Fruit fly (Drosophila melanogaster): ENCODE results near the gene Rpt3R.

Gene Rpt3R

dm6 chr3R:9705008-9705628 is 51.2 kb downstream of the Rpt3R start, which contains the start of gene Unc-115a (continued):
- TF ChIP-seq ftz-f1 (GFP tag; optimal IDR thresholded peaks at IDR 0.05) (peak; percentile 58), CG12659 (GFP tag; optimal IDR thresholded peaks at IDR 0.05) (peak; percentile 86), mam (GFP tag; optimal IDR thresholded peaks at IDR 0.05) (peak; percentile 37), CG11696 (GFP tag; IDR thresholded peaks at IDR 0.05) (no peak), grau (tag; optimal IDR thresholded peaks at IDR 0.05) (peak; percentile 50), dimm (GFP tag; IDR thresholded peaks at IDR 0.05) (no peak), CG17359 (tag; optimal IDR thresholded peaks at IDR 0.05) (peak; percentile 57), z (GFP tag; IDR thresholded peaks at IDR 0.05) (no peak), abd-A (tag; optimal IDR thresholded peaks at IDR 0.05) (no peak), CG7745 (tag; optimal IDR thresholded peaks at IDR 0.05) (no peak), HLH4C (GFP tag; IDR thresholded peaks at IDR 0.05; ENCODE audit: partially characterized antibody) (no peak), NK7.1 (GFP tag; optimal IDR thresholded peaks at IDR 0.05) (peak; percentile 10), run (tag; optimal IDR thresholded peaks at IDR 0.05) (no peak), Mad (GFP tag; optimal IDR thresholded peaks at IDR 0.05) (peak; percentile 63), CG17829 (tag; optimal IDR thresholded peaks at IDR 0.05) (peak; percentile 78), cato (GFP tag; optimal IDR thresholded peaks at IDR 0.05; ENCODE audit: borderline replicate concordance) (no peak), CG15514 (GFP tag; optimal IDR thresholded peaks at IDR 0.05) (peak; percentile 85), eyg (GFP tag; optimal IDR thresholded peaks at IDR 0.05) (peak; percentile 55), CG4617 (GFP tag; optimal IDR thresholded peaks at IDR 0.05; ENCODE audit: borderline replicate concordance) (peak; percentile 34), CG34422 (GFP tag; IDR thresholded peaks at IDR 0.05) (no peak), ac (GFP tag; optimal IDR thresholded peaks at IDR 0.05) (no peak), CG2678 (tag; optimal IDR thresholded peaks at IDR 0.05) (no peak), pan (optimal IDR thresholded peaks at IDR 0.05) (no peak), pan (GFP tag; optimal IDR thresholded peaks at IDR 0.05 in 1 of 2, IDR thresholded peaks at IDR 0.05 in 1 of 2) (no peak), CG7928 (GFP tag; optimal IDR thresholded peaks at IDR 0.05) (no peak), tin (GFP tag; optimal IDR thresholded peaks at IDR 0.05) (peak; percentile 45), Side (GFP tag; optimal IDR thresholded peaks at IDR 0.05) (peak; percentile 44), B-H1 (GFP tag; IDR thresholded peaks at IDR 0.05) (no peak), CG3281 (GFP tag; optimal IDR thresholded peaks at IDR 0.05) (no peak), YL-1 (GFP tag; optimal IDR thresholded peaks at IDR 0.05) (peak; percentile 75), Fer1 (GFP tag; optimal IDR thresholded peaks at IDR 0.05) (peak; percentile 23), tio (GFP tag; optimal IDR thresholded peaks at IDR 0.05) (no peak), dysf (GFP tag; IDR thresholded peaks at IDR 0.05) (no peak), jumu (GFP tag; optimal IDR thresholded peaks at IDR 0.05) (no peak), sqz (GFP tag; optimal IDR thresholded peaks at IDR 0.05) (peak; percentile 59), chinmo (GFP tag; IDR thresholded peaks at IDR 0.05; ENCODE audit: partially characterized antibody) (no peak), klu (GFP tag; IDR thresholded peaks at IDR 0.05) (no peak), CG12155 (GFP tag; optimal IDR thresholded peaks at IDR 0.05) (peak; percentile 35), Jarid2 (GFP tag; optimal IDR thresholded peaks at IDR 0.05) (peak; percentile 97), CG6854 (GFP tag; optimal IDR thresholded peaks at IDR 0.05) (peak; percentile 28), unpg (GFP tag; optimal IDR thresholded peaks at IDR 0.05) (no peak), ERR (GFP tag; optimal IDR thresholded peaks at IDR 0.05) (peak; percentile 51), Myb (GFP tag; optimal IDR thresholded peaks at IDR 0.05) (peak; percentile 72), CG7987 (GFP tag; optimal IDR thresholded peaks at IDR 0.05) (peak; percentile 67), CG10209 (GFP tag; optimal IDR thresholded peaks at IDR 0.05) (peak; percentile 4), crc (GFP tag; optimal IDR thresholded peaks at IDR 0.05) (no peak), Vsx1 (GFP tag; optimal IDR thresholded peaks at IDR 0.05) (no peak), CG14710 (tag; optimal IDR thresholded peaks at IDR 0.05) (peak; percentile 75), Pdp1 (GFP tag; optimal IDR thresholded peaks at IDR 0.05) (peak; percentile 27 to 63), Usf (GFP tag; optimal IDR thresholded peaks at IDR 0.05) (no peak)
